Worm (Caenorhabditis elegans) whole organism, early embryonic: Measurements from ENCODE around the gene grl-28.

Experiments used
- B0310.2 ChIP-seq: sonication (generic microtip); optimal IDR thresholded peaks from 2 replicates; lab custom pipeline; 2016; ENCODE audit warnings: mild to moderate bottlenecking, missing genetic modification characterization, missing compliant biosample characterization
- F13C5.2 ChIP-seq: sonication (generic microtip); optimal IDR thresholded peaks from 2 replicates; lab custom pipeline; 2017; ENCODE audit warnings: mild to moderate bottlenecking, missing genetic modification characterization, inconsistent platforms, missing compliant biosample characterization
- aly-1 ChIP-seq: sonication (generic microtip); optimal IDR thresholded peaks from 2 replicates; lab custom pipeline; 2016; ENCODE audit warnings: missing genetic modification characterization, missing compliant biosample characterization
- ama-1 ChIP-seq: fragments of 150-350 bp; optimal IDR thresholded peaks from 2 replicates; lab custom pipeline; 2014
- ceh-13 ChIP-seq: fragments of 200-800 bp; sonication (Bioruptor generic); optimal IDR thresholded peaks from 2 replicates; lab custom pipeline; 2018; ENCODE audit warnings: mild to moderate bottlenecking, missing genetic modification characterization, missing compliant biosample characterization
- ets-7 ChIP-seq: sonication (generic microtip); optimal IDR thresholded peaks from 2 replicates; lab custom pipeline; 2016; ENCODE audit warnings: missing genotype, missing genetic modification characterization, missing compliant biosample characterization
- flt-1 ChIP-seq: fragments of 200-800 bp; sonication (Bioruptor generic); IDR thresholded peaks from 2 replicates; pipeline ENCODE4 v1.3.6; 2022; ENCODE audit warnings: missing genetic modification characterization, missing compliant biosample characterization
- hmbx-1 ChIP-seq: sonication (generic microtip); optimal IDR thresholded peaks from 2 replicates; lab custom pipeline; 2016; ENCODE audit warnings: mild to moderate bottlenecking, missing genetic modification characterization, missing compliant biosample characterization
- hmg-4 ChIP-seq: fragments of 200-800 bp; sonication (Bioruptor generic); optimal IDR thresholded peaks from 2 replicates; lab custom pipeline; 2018; ENCODE audit warnings: mild to moderate bottlenecking, missing genetic modification characterization, missing compliant biosample characterization
- pes-1 ChIP-seq: fragments of 200-800 bp; sonication (Bioruptor generic); IDR thresholded peaks from 2 replicates; pipeline ENCODE4 v1.3.6; 2022; ENCODE audit warnings: missing genetic modification reagents, missing genetic modification characterization, missing compliant biosample characterization
- scrt-1 ChIP-seq: fragments of 200-800 bp; sonication (Bioruptor generic); IDR thresholded peaks from 2 replicates; pipeline ENCODE4 v1.3.6; 2022; ENCODE audit warnings: missing genetic modification characterization, missing compliant biosample characterization
- sea-1 ChIP-seq: fragments of 200-800 bp; sonication (Bioruptor generic); conservative IDR thresholded peaks from 2 replicates; pipeline ENCODE4 v1.3.6; 2022; ENCODE audit warnings: missing genetic modification characterization, missing compliant biosample characterization
- tbx-11 ChIP-seq: fragments of 200-800 bp; sonication (Bioruptor generic); IDR thresholded peaks from 2 replicates; pipeline ENCODE4 v1.3.6; 2022; ENCODE audit warnings: missing genetic modification characterization, missing compliant biosample characterization
- tbx-37 ChIP-seq: fragments of 200-800 bp; sonication (Bioruptor generic); conservative IDR thresholded peaks from 2 replicates; pipeline ENCODE4 v1.3.6; 2022; ENCODE audit warnings: missing genetic modification reagents, missing genetic modification characterization, missing compliant biosample characterization

DNA sequence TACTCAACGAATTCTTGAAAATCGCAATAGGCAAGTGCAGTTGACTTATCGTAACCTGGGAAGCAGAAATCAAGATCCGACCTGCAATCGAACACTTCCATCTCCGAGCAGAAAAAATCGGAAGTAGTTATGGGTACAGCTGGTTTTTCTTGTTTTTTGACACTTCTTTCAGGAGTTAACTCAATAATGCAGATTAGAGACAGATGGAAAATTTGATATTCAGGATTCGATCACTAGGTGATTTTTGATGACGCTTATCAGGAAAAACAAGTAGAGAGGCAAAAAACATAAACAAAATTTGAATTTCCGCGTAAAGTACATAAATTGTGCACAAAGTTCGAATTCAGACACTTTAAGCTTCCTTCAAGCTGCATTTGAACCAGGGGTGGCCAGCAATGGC, 2.9 kb downstream of the grl-28 start, which contains the start of gene srw-130:
- no peak for TF ChIP-seq ama-1 (lab: Kevin White, UChicago)
- TF ChIP-seq B0310.2 (tag; lab: Kevin White, UChicago), result no peak
- no peak for TF ChIP-seq ets-7
- no peak for TF ChIP-seq pes-1 (GFP tag; lab: Robert Waterston, UW)
- TF ChIP-seq hmbx-1, result no peak
- TF ChIP-seq F13C5.2 (tag; lab: Kevin White, UChicago), result no peak
- no peak for TF ChIP-seq scrt-1 (GFP tag; lab: Robert Waterston, UW)
- TF ChIP-seq hmg-4 (GFP tag; lab: Kevin White, UChicago), result no peak
- TF ChIP-seq tbx-37 (GFP tag; lab: Robert Waterston, UW), result no peak
- no peak for TF ChIP-seq flt-1 (GFP tag; lab: Robert Waterston, UW)
- no peak for TF ChIP-seq sea-1
- no peak for TF ChIP-seq tbx-11 (GFP tag; lab: Robert Waterston, UW)
- TF ChIP-seq aly-1, result no peak
- no peak for TF ChIP-seq ceh-13 (GFP tag; lab: Kevin White, UChicago)
